Worm (Caenorhabditis elegans) whole organism, L4 larva: Measurements from ENCODE around the gene clc-22.
A peak's percentile ranks its signal among the peaks of the same experiment; 100 is the strongest.

ENCODE experiments used
- F10B5.3 ChIP-seq: sonication (generic microtip); optimal IDR thresholded peaks from 2 replicates; lab custom pipeline; 2016; ENCODE audit warnings: mild to moderate bottlenecking, missing genetic modification characterization, missing compliant biosample characterization
- F49E8.2 ChIP-seq: sonication (generic microtip); optimal IDR thresholded peaks from 2 replicates; lab custom pipeline; 2016; ENCODE audit warnings: missing compliant biosample characterization, mild to moderate bottlenecking, missing genetic modification characterization, borderline replicate concordance
- T20F7.1 ChIP-seq: fragments of 200-800 bp; sonication (Bioruptor generic); optimal IDR thresholded peaks from 2 replicates; lab custom pipeline; 2018; ENCODE audit warnings: mild to moderate bottlenecking, missing genetic modification characterization, missing compliant biosample characterization
- T26A8.4 ChIP-seq: fragments of 200-800 bp; sonication (Bioruptor generic); IDR thresholded peaks from 2 replicates; pipeline ENCODE4 v1.3.6; 2022; ENCODE audit warnings: missing genetic modification characterization, missing compliant biosample characterization
- ZK546.5 ChIP-seq, 2 experiments: sonication (generic microtip); optimal IDR thresholded peaks; 2 replicates each; lab custom pipeline; 2017; ENCODE audit warnings: missing biosample characterization in 2 of 2, missing genetic modification characterization in 2 of 2
- aha-1 ChIP-seq: fragments of 150-350 bp; peaks from one replicate; lab custom pipeline; 2014; ENCODE audit warnings: missing biosample characterization, missing genetic modification characterization
- ama-1 ChIP-seq: fragments of 150-350 bp; optimal IDR thresholded peaks from 2 replicates; lab custom pipeline; 2014; ENCODE audit warnings: inconsistent platforms, mixed read lengths
- ceh-20 ChIP-seq: fragments of 200-800 bp; sonication (Bioruptor generic); IDR thresholded peaks from 2 replicates; pipeline ENCODE4 v1.3.6; 2022; ENCODE audit warnings: missing genetic modification reagents, missing genetic modification characterization, missing compliant biosample characterization
- ceh-28 ChIP-seq: fragments of 150-350 bp; optimal IDR thresholded peaks from 2 replicates; lab custom pipeline; 2014; ENCODE audit warnings: missing biosample characterization, missing genetic modification reagents, missing genetic modification characterization
- ctbp-1 ChIP-seq: fragments of 200-800 bp; sonication (Bioruptor generic); IDR thresholded peaks from 2 replicates; pipeline ENCODE4 v1.3.6; 2022; ENCODE audit warnings: missing genetic modification reagents, missing genetic modification characterization, missing compliant biosample characterization
- daf-16 ChIP-seq, 3 experiments: sonication (generic microtip); optimal IDR thresholded peaks; 2 replicates each; lab custom pipeline; 2016 to 2017; ENCODE audit warnings: missing genetic modification characterization in 3 of 3, missing genetic modification reagents in 3 of 3, mild to moderate bottlenecking in 2 of 3, missing compliant biosample characterization in 2 of 3, missing biosample characterization in 1 of 3, moderate library complexity in 1 of 3
- dmd-9 ChIP-seq: fragments of 200-800 bp; sonication (Bioruptor generic); IDR thresholded peaks from 2 replicates; pipeline ENCODE4 v1.3.6; 2022; ENCODE audit warnings: missing genetic modification reagents, missing genetic modification characterization, missing compliant biosample characterization
- dpl-1 ChIP-seq: fragments of 150-350 bp; optimal IDR thresholded peaks from 2 replicates; lab custom pipeline; 2014; ENCODE audit warnings: missing biosample characterization, missing genetic modification reagents, missing genetic modification characterization
- duxl-1 ChIP-seq: sonication (generic microtip); optimal IDR thresholded peaks from 2 replicates; lab custom pipeline; 2016; ENCODE audit warnings: mild to moderate bottlenecking, missing genetic modification characterization, moderate library complexity, missing compliant biosample characterization; ENCODE audit not compliant: poor library complexity
- fkh-10 ChIP-seq: fragments of 150-350 bp; optimal IDR thresholded peaks from 2 replicates; lab custom pipeline; 2014; ENCODE audit warnings: missing biosample characterization, missing genetic modification reagents, missing genetic modification characterization
- gei-8 ChIP-seq: fragments of 200-800 bp; sonication (Bioruptor generic); optimal IDR thresholded peaks from 2 replicates; lab custom pipeline; 2018; ENCODE audit warnings: mild to moderate bottlenecking, missing genetic modification characterization, missing compliant biosample characterization
- hif-1 ChIP-seq, 2 experiments: sonication (generic microtip); optimal IDR thresholded peaks; 2 replicates each; lab custom pipeline; 2016 to 2017; ENCODE audit warnings: missing compliant biosample characterization in 2 of 2, missing genetic modification characterization in 2 of 2, missing genetic modification reagents in 2 of 2, missing genotype in 2 of 2, mild to moderate bottlenecking in 1 of 2
- hlh-11 ChIP-seq: fragments of 200-800 bp; sonication (Bioruptor generic); optimal IDR thresholded peaks from 2 replicates; lab custom pipeline; 2018; ENCODE audit warnings: mild to moderate bottlenecking, missing genetic modification characterization, missing compliant biosample characterization
- jun-1 ChIP-seq: fragments of 150-350 bp; optimal IDR thresholded peaks from 2 replicates; lab custom pipeline; 2014; ENCODE audit warnings: missing biosample characterization, missing genetic modification reagents, missing genetic modification characterization
- lin-13 ChIP-seq: fragments of 150-350 bp; optimal IDR thresholded peaks from 2 replicates; lab custom pipeline; 2014; ENCODE audit warnings: missing biosample characterization, missing genetic modification reagents, missing genetic modification characterization
- lin-15B ChIP-seq: fragments of 150-350 bp; sonication (generic microtip); optimal IDR thresholded peaks from 3 replicates; lab custom pipeline; 2014; ENCODE audit warnings: missing biosample characterization, missing genetic modification characterization
- lin-38 ChIP-seq: fragments of 200-800 bp; sonication (Bioruptor generic); IDR thresholded peaks from 2 replicates; pipeline ENCODE4 v1.3.6; 2022; ENCODE audit warnings: missing genetic modification reagents, missing genetic modification characterization, missing compliant biosample characterization
- lsy-2 ChIP-seq, 2 experiments: fragments of 150-350 bp in 1 of 2; sonication (generic microtip) in 1 of 2; optimal IDR thresholded peaks; 2 replicates each; lab custom pipeline; 2014 to 2017; ENCODE audit warnings: missing biosample characterization in 2 of 2, missing genetic modification characterization in 2 of 2
- mdl-1 ChIP-seq, 2 experiments: fragments of 150-350 bp in 1 of 2; sonication (generic microtip) in 1 of 2; optimal IDR thresholded peaks; 2 replicates each; lab custom pipeline; 2014 to 2017; ENCODE audit warnings: missing biosample characterization in 2 of 2, missing genetic modification characterization in 2 of 2
- mep-1 ChIP-seq: fragments of 150-350 bp; sonication (generic microtip); optimal IDR thresholded peaks from 3 replicates; lab custom pipeline; 2014; ENCODE audit warnings: missing biosample characterization, missing genetic modification characterization
- nhr-10 ChIP-seq: fragments of 150-350 bp; optimal IDR thresholded peaks from 2 replicates; lab custom pipeline; 2014; ENCODE audit warnings: missing biosample characterization, missing genetic modification characterization
- nhr-11 ChIP-seq: fragments of 150-350 bp; optimal IDR thresholded peaks from 2 replicates; lab custom pipeline; 2014; ENCODE audit warnings: missing biosample characterization, missing genetic modification characterization
- nhr-25 ChIP-seq: sonication (generic microtip); optimal IDR thresholded peaks from 2 replicates; lab custom pipeline; 2017; ENCODE audit warnings: missing genetic modification characterization, mild to moderate bottlenecking, missing compliant biosample characterization, antibody characterized with exemption, moderate library complexity, borderline replicate concordance; ENCODE audit not compliant: insufficient read depth
- nhr-48 ChIP-seq: sonication (generic microtip); optimal IDR thresholded peaks from 2 replicates; lab custom pipeline; 2016; ENCODE audit warnings: mild to moderate bottlenecking, missing genetic modification characterization, missing compliant biosample characterization
- nhr-6 ChIP-seq: fragments of 150-350 bp; optimal IDR thresholded peaks from 2 replicates; lab custom pipeline; 2014; ENCODE audit warnings: missing biosample characterization, missing genetic modification characterization
- nhr-76 ChIP-seq: fragments of 150-350 bp; optimal IDR thresholded peaks from 2 replicates; lab custom pipeline; 2014; ENCODE audit warnings: missing biosample characterization, missing genetic modification characterization
- pha-4 ChIP-seq, 2 experiments: fragments of 150-350 bp in 1 of 2; fragments of 200-800 bp in 1 of 2; sonication (Bioruptor generic) in 1 of 2; IDR thresholded peaks in 1 of 2; optimal IDR thresholded peaks in 1 of 2; 2 replicates each; pipeline versions ENCODE4 v1.3.6 to Lab custom; 2014 to 2022; ENCODE audit warnings: missing genetic modification characterization in 2 of 2, missing genetic modification reagents in 2 of 2, missing biosample characterization in 1 of 2, missing compliant biosample characterization in 1 of 2
- pqm-1 ChIP-seq: sonication (generic microtip); optimal IDR thresholded peaks from 2 replicates; lab custom pipeline; 2017; ENCODE audit warnings: missing biosample characterization, missing genetic modification characterization
- saeg-2 ChIP-seq: fragments of 200-800 bp; sonication (Bioruptor generic); IDR thresholded peaks from 2 replicates; pipeline ENCODE4 v1.3.6; 2022; ENCODE audit warnings: missing genetic modification reagents, missing genetic modification characterization, missing compliant biosample characterization
- set-16 ChIP-seq: fragments of 200-800 bp; sonication (Bioruptor generic); IDR thresholded peaks from 2 replicates; pipeline ENCODE4 v1.3.6; 2022; ENCODE audit warnings: missing genetic modification reagents, missing genetic modification characterization, missing compliant biosample characterization
- snpc-1.2 ChIP-seq: fragments of 200-800 bp; sonication (Bioruptor generic); IDR thresholded peaks from 2 replicates; pipeline ENCODE4 v1.3.6; 2022; ENCODE audit warnings: missing genetic modification reagents, missing genetic modification characterization, missing compliant biosample characterization
- spr-1 ChIP-seq: sonication (generic microtip); optimal IDR thresholded peaks from 2 replicates; lab custom pipeline; 2016; ENCODE audit warnings: mild to moderate bottlenecking, missing genetic modification characterization, missing compliant biosample characterization
- spr-3 ChIP-seq: fragments of 200-800 bp; sonication (Bioruptor generic); optimal IDR thresholded peaks from 2 replicates; lab custom pipeline; 2018; ENCODE audit warnings: mild to moderate bottlenecking, missing genetic modification characterization, missing compliant biosample characterization
- tag-97 ChIP-seq: fragments of 200-800 bp; sonication (Bioruptor generic); IDR thresholded peaks from 2 replicates; pipeline ENCODE4 v1.3.6; 2022; ENCODE audit warnings: missing genetic modification characterization, missing compliant biosample characterization
- unc-39 ChIP-seq: sonication (generic microtip); optimal IDR thresholded peaks from 2 replicates; lab custom pipeline; 2017; ENCODE audit warnings: missing biosample characterization, missing genetic modification characterization
- unc-62 ChIP-seq, 3 experiments: fragments of 150-350 bp in 1 of 3; sonication (generic microtip); optimal IDR thresholded peaks in 2 of 3; peaks in 1 of 3; 1 replicate in 1 of 3; 2 replicates in 2 of 3; lab custom pipeline; 2014 to 2017; ENCODE audit warnings: missing biosample characterization in 3 of 3, missing genetic modification characterization in 3 of 3, missing genetic modification reagents in 3 of 3, missing genotype in 1 of 3
- vab-7 ChIP-seq: fragments of 200-800 bp; sonication (Bioruptor generic); IDR thresholded peaks from 2 replicates; pipeline ENCODE4 v1.3.6; 2022; ENCODE audit warnings: missing genetic modification reagents, missing genetic modification characterization, missing compliant biosample characterization
- zfp-3 ChIP-seq: fragments of 200-800 bp; sonication (Bioruptor generic); conservative IDR thresholded peaks from 2 replicates; pipeline ENCODE4 v1.3.6; 2022; ENCODE audit warnings: missing genetic modification reagents, missing genetic modification characterization, missing compliant biosample characterization
- zip-2 ChIP-seq: fragments of 150-350 bp; optimal IDR thresholded peaks from 2 replicates; lab custom pipeline; 2014; ENCODE audit warnings: missing biosample characterization, missing genetic modification characterization
- ztf-7 ChIP-seq: fragments of 150-350 bp; optimal IDR thresholded peaks from 2 replicates; lab custom pipeline; 2014; ENCODE audit warnings: missing biosample characterization, missing genetic modification characterization

The clc-22 gene

ce11 chrII:3957455-3958212 lies 38.2 kb downstream of the clc-22 start:
- no peak for TF ChIP-seq F49E8.2 (tag; lab: Kevin White, UChicago)
- peak; percentile 69 for TF ChIP-seq aha-1 (tag; lab: Kevin White, UChicago)
- no peak for TF ChIP-seq dmd-9
- peak in 1 of 2 experiments; percentile 44 for TF ChIP-seq unc-62 (GFP tag; optimal IDR thresholded peaks at IDR 0.05 in 1 of 2; lab: Kevin White, UChicago)
- TF ChIP-seq unc-62 (tag; optimal IDR thresholded peaks at IDR 0.05; lab: Kevin White, UChicago): no peak
- peak; percentile 14 for TF ChIP-seq mep-1 (tag; lab: Kevin White, UChicago)
- TF ChIP-seq pha-4 (GFP tag; IDR thresholded peaks at IDR 0.05; lab: Robert Waterston, UW): no peak
- peak; percentile 9 for TF ChIP-seq pha-4 (tag; optimal IDR thresholded peaks at IDR 0.05; lab: Kevin White, UChicago)
- peak; percentile 33 for TF ChIP-seq nhr-6

ce11 chrII:3956744-3957143 lies 39.1 kb downstream of the clc-22 start:
- TF ChIP-seq pqm-1 (no peak), saeg-2 (GFP tag; lab: Robert Waterston, UW) (no peak), zfp-3 (GFP tag; lab: Robert Waterston, UW) (no peak), nhr-76 (no peak), T20F7.1 (GFP tag; lab: Kevin White, UChicago) (no peak), T26A8.4 (GFP tag; lab: Robert Waterston, UW) (no peak), daf-16 (GFP tag; optimal IDR thresholded peaks at IDR 0.05; lab: Kevin White, UChicago) (peak in 1 of 2 experiments; percentile 1), daf-16 (tag; optimal IDR thresholded peaks at IDR 0.05; lab: Kevin White, UChicago) (no peak), lin-13 (GFP tag; lab: Kevin White, UChicago) (no peak), nhr-25 (tag; lab: Kevin White, UChicago) (no peak), gei-8 (GFP tag; lab: Kevin White, UChicago) (no peak), unc-62 (GFP tag; optimal IDR thresholded peaks at IDR 0.05 in 1 of 2; lab: Kevin White, UChicago) (peak in 1 of 2 experiments; percentile 28), unc-62 (tag; optimal IDR thresholded peaks at IDR 0.05; lab: Kevin White, UChicago) (no peak), nhr-11 (tag; lab: Kevin White, UChicago) (no peak), ztf-7 (no peak), F49E8.2 (tag; lab: Kevin White, UChicago) (no peak), jun-1 (tag; lab: Kevin White, UChicago) (no peak), zip-2 (tag; lab: Kevin White, UChicago) (no peak), hlh-11 (tag; lab: Kevin White, UChicago) (peak; percentile 39), lin-38 (no peak), aha-1 (tag; lab: Kevin White, UChicago) (peak; percentile 10), spr-1 (tag; lab: Kevin White, UChicago) (no peak), lsy-2 (tag; optimal IDR thresholded peaks at IDR 0.05; lab: Kevin White, UChicago) (peak in 1 of 2 experiments; percentile 63), ama-1 (no peak), spr-3 (GFP tag; lab: Kevin White, UChicago) (no peak), dmd-9 (no peak), nhr-48 (tag; lab: Kevin White, UChicago) (no peak), tag-97 (GFP tag; lab: Robert Waterston, UW) (no peak), pha-4 (GFP tag; IDR thresholded peaks at IDR 0.05; lab: Robert Waterston, UW) (no peak), pha-4 (tag; optimal IDR thresholded peaks at IDR 0.05; lab: Kevin White, UChicago) (no peak), lin-15B (no peak), mdl-1 (tag; optimal IDR thresholded peaks at IDR 0.05; lab: Kevin White, UChicago) (no peak), hif-1 (tag; optimal IDR thresholded peaks at IDR 0.05; lab: Kevin White, UChicago) (no peak), ctbp-1 (GFP tag; lab: Robert Waterston, UW) (no peak; the same call in 1 of the 2 replicates), ZK546.5 (tag; optimal IDR thresholded peaks at IDR 0.05; lab: Kevin White, UChicago) (no peak), duxl-1 (tag; lab: Kevin White, UChicago) (no peak), dpl-1 (GFP tag; lab: Kevin White, UChicago) (no peak), mep-1 (tag; lab: Kevin White, UChicago) (peak; percentile 46), F10B5.3 (no peak), unc-39 (tag; lab: Kevin White, UChicago) (no peak), snpc-1.2 (no peak), ceh-28 (no peak), fkh-10 (peak; percentile 16), ceh-20 (GFP tag; lab: Robert Waterston, UW) (no peak), vab-7 (GFP tag; lab: Robert Waterston, UW) (no peak), set-16 (GFP tag; lab: Robert Waterston, UW) (no peak), nhr-10 (no peak)
